Fruit fly (Drosophila melanogaster) whole organism, embryonic: ENCODE results near the gene lwr.

Experiments
- Abd-B ChIP-seq: fragments of 200-800 bp; sonication (Bioruptor generic); optimal IDR thresholded peaks from 2 replicates; lab custom pipeline; 2018; ENCODE audit warnings: missing biosample characterization, mild to moderate bottlenecking, missing genetic modification characterization, moderate library complexity
- CG10565 ChIP-seq: fragments of 200-800 bp; sonication (Bioruptor generic); optimal IDR thresholded peaks from 3 replicates; lab custom pipeline; 2016; ENCODE audit warnings: missing biosample characterization, mild to moderate bottlenecking, missing genetic modification characterization
- CG12219 ChIP-seq: fragments of 200-800 bp; sonication (Bioruptor generic); optimal IDR thresholded peaks from 3 replicates; lab custom pipeline; 2018; ENCODE audit warnings: missing biosample characterization, mild to moderate bottlenecking, missing genetic modification characterization
- CG12236 ChIP-seq: fragments of 200-800 bp; sonication (Bioruptor generic); optimal IDR thresholded peaks from 2 replicates; lab custom pipeline; 2016; ENCODE audit warnings: missing biosample characterization, missing genetic modification characterization
- CG15269 ChIP-seq: fragments of 200-800 bp; sonication (Bioruptor generic); optimal IDR thresholded peaks from 2 replicates; lab custom pipeline; 2018; ENCODE audit warnings: missing biosample characterization, mild to moderate bottlenecking, missing genetic modification characterization, moderate library complexity
- CG15479 ChIP-seq: fragments of 200-800 bp; sonication (Bioruptor generic); optimal IDR thresholded peaks from 3 replicates; lab custom pipeline; 2019; ENCODE audit warnings: missing biosample characterization, mild to moderate bottlenecking, missing genetic modification characterization, moderate library complexity
- CG16779 ChIP-seq: fragments of 200-800 bp; sonication (Bioruptor generic); IDR thresholded peaks from 2 replicates; pipeline ENCODE4 v1.3.6; 2022; ENCODE audit warnings: missing biosample characterization, missing genetic modification characterization
- CG17328 ChIP-seq: fragments of 200-800 bp; sonication (Bioruptor generic); IDR thresholded peaks from 2 replicates; pipeline ENCODE4 v1.3.6; 2022; ENCODE audit warnings: missing biosample characterization, missing genetic modification characterization
- CG17385 ChIP-seq: fragments of 200-800 bp; sonication (Bioruptor generic); optimal IDR thresholded peaks from 3 replicates; lab custom pipeline; 2018; ENCODE audit warnings: missing biosample characterization, mild to moderate bottlenecking, missing genetic modification characterization
- CG30020 ChIP-seq: fragments of 200-800 bp; optimal IDR thresholded peaks from 2 replicates; lab custom pipeline; 2019; ENCODE audit warnings: missing biosample characterization, mild to moderate bottlenecking, missing genetic modification characterization, moderate library complexity
- CG34224 ChIP-seq: fragments of 200-800 bp; sonication (Bioruptor generic); IDR thresholded peaks from 3 replicates; pipeline ENCODE4 v1.3.6; 2022; ENCODE audit warnings: missing biosample characterization, missing genetic modification characterization; ENCODE audit not compliant: partially characterized antibody
- CG3995 ChIP-seq: fragments of 200-800 bp; sonication (Bioruptor generic); optimal IDR thresholded peaks from 3 replicates; lab custom pipeline; 2016; ENCODE audit warnings: missing biosample characterization, missing genetic modification characterization
- CG4360 ChIP-seq: fragments of 200-800 bp; sonication (Bioruptor generic); IDR thresholded peaks from 2 replicates; pipeline ENCODE4 v1.3.6; 2022; ENCODE audit warnings: missing biosample characterization, missing genetic modification characterization
- CG5180 ChIP-seq: fragments of 200-800 bp; sonication (Bioruptor generic); optimal IDR thresholded peaks from 3 replicates; lab custom pipeline; 2017; ENCODE audit warnings: missing biosample characterization, missing genetic modification characterization, mild to moderate bottlenecking, moderate library complexity, missing genetic modification reagents
- CG7786 ChIP-seq: fragments of 200-800 bp; sonication (Bioruptor generic); optimal IDR thresholded peaks from 2 replicates; lab custom pipeline; 2016; ENCODE audit warnings: missing biosample characterization, missing genetic modification characterization
- Dbx ChIP-seq: fragments of 200-800 bp; sonication (Bioruptor generic); IDR thresholded peaks from 3 replicates; pipeline ENCODE4 v1.3.6; 2022; ENCODE audit warnings: missing biosample characterization, missing genetic modification characterization
- Fer3 ChIP-seq: fragments of 200-800 bp; sonication (Bioruptor generic); optimal IDR thresholded peaks from 2 replicates; lab custom pipeline; 2018; ENCODE audit warnings: missing biosample characterization, mild to moderate bottlenecking, missing genetic modification characterization, moderate library complexity
- H2.0 ChIP-seq: fragments of 200-800 bp; sonication (Bioruptor generic); IDR thresholded peaks from 2 replicates; pipeline ENCODE4 v1.3.6; 2022; ENCODE audit warnings: missing biosample characterization, missing genetic modification characterization
- HHEX ChIP-seq: fragments of 200-800 bp; sonication (Bioruptor generic); optimal IDR thresholded peaks from 3 replicates; lab custom pipeline; 2017; ENCODE audit warnings: missing biosample characterization, mild to moderate bottlenecking, missing genetic modification characterization, missing genetic modification reagents
- HLH4C ChIP-seq: fragments of 200-800 bp; sonication (Bioruptor generic); IDR thresholded peaks from 3 replicates; pipeline ENCODE4 v1.3.6; 2022; ENCODE audit warnings: missing biosample characterization, missing genetic modification characterization; ENCODE audit not compliant: partially characterized antibody
- HLH54F ChIP-seq: fragments of 200-800 bp; sonication (Bioruptor generic); optimal IDR thresholded peaks from 3 replicates; lab custom pipeline; 2016; ENCODE audit warnings: missing biosample characterization, missing genetic modification characterization
- Hsf ChIP-seq: fragments of 200-800 bp; sonication (Bioruptor generic); optimal IDR thresholded peaks from 3 replicates; lab custom pipeline; 2016; ENCODE audit warnings: missing biosample characterization, missing genetic modification characterization
- Rfx ChIP-seq: fragments of 200-800 bp; sonication (Bioruptor generic); IDR thresholded peaks from 2 replicates; pipeline ENCODE4 v1.3.6; 2022; ENCODE audit warnings: missing biosample characterization, missing genetic modification characterization
- Side ChIP-seq: fragments of 200-800 bp; sonication (Bioruptor generic); optimal IDR thresholded peaks from 2 replicates; lab custom pipeline; 2016; ENCODE audit warnings: missing biosample characterization, missing genetic modification characterization
- Trl ChIP-seq, 3 experiments: fragments of >200 bp in 2 of 3; fragments of 200-800 bp in 1 of 3; sonication (Bioruptor generic) in 1 of 3; optimal IDR thresholded peaks; 2 replicates in 1 of 3; 3 replicates in 2 of 3; lab custom pipeline; 2016 to 2017; ENCODE audit warnings: missing biosample characterization in 1 of 3, missing genetic modification characterization in 1 of 3
- Xrp1 ChIP-seq: fragments of 200-800 bp; sonication (Bioruptor generic); IDR thresholded peaks from 2 replicates; pipeline ENCODE4 v1.3.6; 2022; ENCODE audit warnings: missing biosample characterization, missing genetic modification characterization
- ap ChIP-seq: fragments of 200-800 bp; sonication (Bioruptor generic); IDR thresholded peaks from 2 replicates; pipeline ENCODE4 v1.3.6; 2022; ENCODE audit warnings: missing biosample characterization, missing genetic modification characterization
- ato ChIP-seq: fragments of 200-800 bp; sonication (Bioruptor generic); IDR thresholded peaks from 2 replicates; pipeline ENCODE4 v1.3.6; 2022; ENCODE audit warnings: missing biosample characterization, missing genetic modification characterization; ENCODE audit not compliant: partially characterized antibody
- chif ChIP-seq, 2 experiments: fragments of 200-800 bp; sonication (Bioruptor generic); optimal IDR thresholded peaks; 3 replicates each; lab custom pipeline; 2016; ENCODE audit warnings: missing biosample characterization in 2 of 2, missing genetic modification characterization in 2 of 2
- dan ChIP-seq: fragments of 200-800 bp; sonication (Bioruptor generic); IDR thresholded peaks from 2 replicates; pipeline ENCODE4 v1.3.6; 2022; ENCODE audit warnings: missing biosample characterization, missing genetic modification characterization
- dimm ChIP-seq: fragments of 200-800 bp; sonication (Bioruptor generic); IDR thresholded peaks from 2 replicates; pipeline ENCODE4 v1.3.6; 2022; ENCODE audit warnings: missing biosample characterization, missing genetic modification characterization
- disco-r ChIP-seq: fragments of 200-800 bp; sonication (Bioruptor generic); optimal IDR thresholded peaks from 2 replicates; lab custom pipeline; 2016; ENCODE audit warnings: missing biosample characterization, missing genetic modification characterization
- dysf ChIP-seq: fragments of 200-800 bp; sonication (Bioruptor generic); IDR thresholded peaks from 3 replicates; pipeline ENCODE4 v1.3.6; 2022; ENCODE audit warnings: missing biosample characterization, missing genetic modification characterization
- fd96Cb ChIP-seq: fragments of 200-800 bp; sonication (Bioruptor generic); optimal IDR thresholded peaks from 2 replicates; lab custom pipeline; 2018; ENCODE audit warnings: missing biosample characterization, mild to moderate bottlenecking, missing genetic modification characterization, moderate library complexity
- grn ChIP-seq: fragments of 200-800 bp; sonication (Bioruptor generic); optimal IDR thresholded peaks from 3 replicates; lab custom pipeline; 2017; ENCODE audit warnings: missing biosample characterization, missing genetic modification characterization
- hb ChIP-seq: fragments of 200-800 bp; sonication (Bioruptor generic); IDR thresholded peaks from 3 replicates; pipeline ENCODE4 v1.3.6; 2022; ENCODE audit warnings: missing biosample characterization, missing genetic modification characterization; ENCODE audit not compliant: partially characterized antibody
- maf-S ChIP-seq: fragments of 200-800 bp; sonication (Bioruptor generic); optimal IDR thresholded peaks from 2 replicates; lab custom pipeline; 2016; ENCODE audit warnings: missing biosample characterization, missing genetic modification characterization
- oc ChIP-seq: fragments of 200-800 bp; sonication (Bioruptor generic); optimal IDR thresholded peaks from 2 replicates; lab custom pipeline; 2018; ENCODE audit warnings: missing biosample characterization, mild to moderate bottlenecking, missing genetic modification characterization, moderate library complexity
- p53 ChIP-seq: fragments of 200-800 bp; sonication (Bioruptor generic); optimal IDR thresholded peaks from 2 replicates; lab custom pipeline; 2016; ENCODE audit warnings: missing biosample characterization, missing genetic modification characterization
- prd ChIP-seq, 3 experiments: fragments of >200 bp in 2 of 3; fragments of 200-800 bp in 1 of 3; sonication (Bioruptor generic) in 1 of 3; optimal IDR thresholded peaks in 2 of 3; IDR thresholded peaks in 1 of 3; 2 replicates in 2 of 3; 3 replicates in 1 of 3; pipeline versions ENCODE4 v1.3.6 to Lab custom; 2017 to 2022; ENCODE audit warnings: missing biosample characterization in 1 of 3, missing genetic modification characterization in 1 of 3
- ranshi ChIP-seq: fragments of 200-800 bp; sonication (Bioruptor generic); IDR thresholded peaks from 2 replicates; pipeline ENCODE4 v1.3.6; 2022; ENCODE audit warnings: missing biosample characterization, missing genetic modification characterization
- run ChIP-seq: fragments of 200-800 bp; sonication (Bioruptor generic); optimal IDR thresholded peaks from 3 replicates; lab custom pipeline; 2018; ENCODE audit warnings: missing biosample characterization, mild to moderate bottlenecking, missing genetic modification characterization
- sc ChIP-seq, 3 experiments: fragments of >200 bp in 2 of 3; fragments of 200-800 bp in 1 of 3; sonication (Bioruptor generic) in 1 of 3; optimal IDR thresholded peaks; 2 replicates in 2 of 3; 3 replicates in 1 of 3; lab custom pipeline; 2017; ENCODE audit warnings: mild to moderate bottlenecking in 1 of 3, missing biosample characterization in 1 of 3, missing genetic modification characterization in 1 of 3, missing genetic modification reagents in 1 of 3
- so ChIP-seq: fragments of 200-800 bp; sonication (Bioruptor generic); IDR thresholded peaks from 3 replicates; pipeline ENCODE4 v1.3.6; 2022; ENCODE audit warnings: missing biosample characterization, missing genetic modification characterization
- sob ChIP-seq: fragments of 200-800 bp; sonication (Bioruptor generic); IDR thresholded peaks from 2 replicates; pipeline ENCODE4 v1.3.6; 2022; ENCODE audit warnings: missing biosample characterization, missing genetic modification characterization
- tx ChIP-seq: fragments of 200-800 bp; sonication (Bioruptor generic); optimal IDR thresholded peaks from 2 replicates; lab custom pipeline; 2016; ENCODE audit warnings: missing biosample characterization, missing genetic modification characterization
- vvl ChIP-seq: fragments of 200-800 bp; sonication (Bioruptor generic); IDR thresholded peaks from 2 replicates; pipeline ENCODE4 v1.3.6; 2022; ENCODE audit warnings: missing biosample characterization, missing genetic modification characterization
- zen ChIP-seq: fragments of 200-800 bp; sonication (Bioruptor generic); optimal IDR thresholded peaks from 3 replicates; lab custom pipeline; 2018; ENCODE audit warnings: missing biosample characterization, mild to moderate bottlenecking, missing genetic modification characterization, moderate library complexity

lwr gene

DNA sequence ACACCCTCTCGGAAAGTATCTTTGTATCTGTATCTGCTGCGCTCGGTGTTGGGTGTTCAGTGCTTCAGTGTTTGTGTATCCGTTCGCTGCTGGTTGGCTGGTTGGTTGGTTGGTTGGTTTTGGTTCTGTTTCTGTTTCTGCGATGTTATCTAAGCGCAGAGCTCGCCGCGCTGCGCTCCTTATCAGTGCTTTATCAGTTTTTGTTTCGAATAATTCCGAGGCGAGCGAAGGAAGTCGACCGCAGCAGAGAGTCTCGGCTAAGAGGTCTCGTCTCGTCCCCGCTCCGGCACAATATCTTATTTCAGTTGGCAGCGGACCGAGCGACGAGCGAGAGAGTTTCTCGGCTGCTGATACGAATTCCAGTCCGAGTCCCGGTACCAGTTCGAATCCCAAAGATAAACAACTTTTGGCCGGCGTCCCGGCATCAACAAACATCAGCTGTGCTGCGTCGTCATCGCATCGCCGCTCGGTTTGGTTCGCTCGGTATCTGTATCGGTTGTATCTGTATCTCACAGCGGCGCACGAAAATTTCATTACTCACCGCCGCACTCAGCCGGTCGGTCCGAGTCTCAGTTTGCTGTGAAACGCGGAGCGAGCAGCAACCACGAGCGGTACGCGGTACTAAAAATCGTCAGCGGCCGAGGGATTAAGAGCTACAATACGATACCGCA lies 19.1 kb downstream of the lwr start (continued):
- TF ChIP-seq HHEX: peak; percentile 37
- TF ChIP-seq disco-r (GFP tag; lab: Kevin White, UChicago): no peak
- no peak for TF ChIP-seq prd (optimal IDR thresholded peaks at IDR 0.05; lab: Kevin White, UChicago)
- TF ChIP-seq prd (GFP tag; IDR thresholded peaks at IDR 0.05; lab: Robert Waterston, UW): 0 out of 3 replicates have a peak, but pooled peaks have one; percentile 25
- TF ChIP-seq tx (GFP tag; lab: Kevin White, UChicago): no peak
- peak; percentile 74 for TF ChIP-seq CG34224 (GFP tag; lab: Robert Waterston, UW)
- peak; percentile 60; the same call in 2 of the 3 replicates for TF ChIP-seq Dbx (GFP tag; lab: Robert Waterston, UW)
- 0 out of 2 replicates have a peak, but pooled peaks have one; percentile 8 for TF ChIP-seq H2.0
- TF ChIP-seq Fer3 (tag; lab: Kevin White, UChicago): no peak
- no peak for TF ChIP-seq CG3995 (GFP tag; lab: Kevin White, UChicago)
- TF ChIP-seq ato (GFP tag; lab: Robert Waterston, UW): no peak
- TF ChIP-seq oc (tag; lab: Kevin White, UChicago): peak; percentile 90
- TF ChIP-seq CG16779 (GFP tag; lab: Robert Waterston, UW): 0 out of 2 replicates have a peak, but pooled peaks have one; percentile 19
- TF ChIP-seq run: no peak
- TF ChIP-seq ranshi: peak; percentile 41; the same call in 1 of the 2 replicates
- no peak for TF ChIP-seq Abd-B
- peak; percentile 88; the same call in 2 of the 3 replicates for TF ChIP-seq so
- TF ChIP-seq dimm (GFP tag; lab: Robert Waterston, UW): no peak
- peak; percentile 58 for TF ChIP-seq Xrp1 (GFP tag; lab: Robert Waterston, UW)
- TF ChIP-seq dysf (GFP tag; lab: Robert Waterston, UW): no peak
- TF ChIP-seq vvl (GFP tag; lab: Robert Waterston, UW): peak; percentile 59
- peak; percentile 48; the same call in 1 of the 2 replicates for TF ChIP-seq Rfx (GFP tag; lab: Robert Waterston, UW)
- TF ChIP-seq CG15269: peak; percentile 21
- TF ChIP-seq CG7786 (GFP tag; lab: Kevin White, UChicago): no peak
- no peak for TF ChIP-seq CG30020 (tag; lab: Kevin White, UChicago)
- TF ChIP-seq grn (GFP tag; lab: Kevin White, UChicago): peak; percentile 100
- TF ChIP-seq hb (GFP tag; lab: Robert Waterston, UW): no peak
- TF ChIP-seq p53 (GFP tag; lab: Kevin White, UChicago): no peak
- peak; percentile 78 for TF ChIP-seq CG15479
- no peak for TF ChIP-seq ap (GFP tag; lab: Robert Waterston, UW)
- peak; percentile 33 for TF ChIP-seq CG4360 (GFP tag; lab: Robert Waterston, UW)
- TF ChIP-seq fd96Cb (tag; lab: Kevin White, UChicago): no peak
- peak; percentile 42 for TF ChIP-seq CG17385 (GFP tag; lab: Kevin White, UChicago)
- peak; percentile 52 to 75 for TF ChIP-seq Trl (optimal IDR thresholded peaks at IDR 0.05; lab: Kevin White, UChicago)
- peak; percentile 63 for TF ChIP-seq Trl (GFP tag; optimal IDR thresholded peaks at IDR 0.05; lab: Kevin White, UChicago)
- no peak for TF ChIP-seq HLH54F
- TF ChIP-seq zen (tag; lab: Kevin White, UChicago): peak; percentile 12
- peak; percentile 41 for TF ChIP-seq CG17328
- TF ChIP-seq CG10565 (GFP tag; lab: Kevin White, UChicago): no peak
- peak; percentile 60; the same call in 1 of the 2 replicates for TF ChIP-seq sob (GFP tag; lab: Robert Waterston, UW)
- peak; percentile 26 for TF ChIP-seq CG12219 (GFP tag; lab: Kevin White, UChicago)
- TF ChIP-seq Side (GFP tag; lab: Kevin White, UChicago): peak; percentile 32
- TF ChIP-seq CG12236 (GFP tag; lab: Kevin White, UChicago): peak; percentile 13
- TF ChIP-seq sc (optimal IDR thresholded peaks at IDR 0.05; lab: Kevin White, UChicago): no peak
- TF ChIP-seq sc (GFP tag; optimal IDR thresholded peaks at IDR 0.05; lab: Kevin White, UChicago): no peak
- TF ChIP-seq Hsf (GFP tag; lab: Kevin White, UChicago): no peak
- TF ChIP-seq dan (GFP tag; lab: Robert Waterston, UW): no peak
- peak in 1 of 2 experiments; percentile 56 for TF ChIP-seq chif (GFP tag; optimal IDR thresholded peaks at IDR 0.05; lab: Kevin White, UChicago)
- peak; percentile 63; the same call in 2 of the 3 replicates for TF ChIP-seq HLH4C (GFP tag; lab: Robert Waterston, UW)
- TF ChIP-seq CG5180 (GFP tag; lab: Kevin White, UChicago): peak; percentile 91
- peak; percentile 9 for TF ChIP-seq maf-S
